Worm (Caenorhabditis elegans) whole organism, young adult: ENCODE results near the gene fbxc-28.
"Not testable (repeated sequence)": the region's sequence is repeated elsewhere in the genome, so short reads cannot be mapped to it uniquely, and the experiment has no call there.

Experiments
- F10E7.11 ChIP-seq: sonication (generic microtip); optimal IDR thresholded peaks from 2 replicates; lab custom pipeline; 2017; ENCODE audit warnings: mild to moderate bottlenecking, missing genetic modification characterization, moderate library complexity, missing compliant biosample characterization
- F22D6.2 ChIP-seq: sonication (generic microtip); optimal IDR thresholded peaks from 2 replicates; lab custom pipeline; 2016; ENCODE audit warnings: mild to moderate bottlenecking, missing genetic modification characterization, missing compliant biosample characterization
- F33H1.4 ChIP-seq: fragments of 200-800 bp; sonication (Bioruptor generic); IDR thresholded peaks from 2 replicates; pipeline ENCODE4 v1.3.6; 2022; ENCODE audit warnings: missing genetic modification reagents, missing genetic modification characterization, missing compliant biosample characterization
- F39B2.1 ChIP-seq: fragments of 200-800 bp; sonication (Bioruptor generic); IDR thresholded peaks from 2 replicates; pipeline ENCODE4 v1.3.6; 2022; ENCODE audit warnings: missing genetic modification reagents, missing genetic modification characterization, missing compliant biosample characterization
- F57A8.1 ChIP-seq: fragments of 200-800 bp; sonication (Bioruptor generic); optimal IDR thresholded peaks from 2 replicates; lab custom pipeline; 2018; ENCODE audit warnings: mild to moderate bottlenecking, missing genetic modification characterization, moderate library complexity, missing compliant biosample characterization
- F57C9.4 ChIP-seq: sonication (generic microtip); optimal IDR thresholded peaks from 2 replicates; lab custom pipeline; 2017; ENCODE audit warnings: mild to moderate bottlenecking, missing genetic modification characterization, missing compliant biosample characterization
- Y53G8AR.9 ChIP-seq: fragments of 200-800 bp; sonication (Bioruptor generic); conservative IDR thresholded peaks from 2 replicates; pipeline ENCODE4 v1.3.6; 2022; ENCODE audit warnings: missing genetic modification reagents, missing genetic modification characterization, missing compliant biosample characterization
- Y95B8A.8 ChIP-seq: fragments of 200-800 bp; sonication (Bioruptor generic); IDR thresholded peaks from 2 replicates; pipeline ENCODE4 v1.3.6; 2022; ENCODE audit warnings: missing genetic modification reagents, missing genetic modification characterization, missing compliant biosample characterization
- atf-7 ChIP-seq: sonication (generic microtip); optimal IDR thresholded peaks from 2 replicates; lab custom pipeline; 2017; ENCODE audit warnings: mild to moderate bottlenecking, missing genetic modification characterization, missing compliant biosample characterization
- attf-6 ChIP-seq: fragments of 200-800 bp; sonication (Bioruptor generic); IDR thresholded peaks from 2 replicates; pipeline ENCODE4 v1.3.6; 2022; ENCODE audit warnings: missing genetic modification reagents, missing genetic modification characterization, missing compliant biosample characterization
- ccch-3 ChIP-seq: fragments of 200-800 bp; sonication (Bioruptor generic); optimal IDR thresholded peaks from 2 replicates; lab custom pipeline; 2018; ENCODE audit warnings: mild to moderate bottlenecking, missing genetic modification characterization, missing compliant biosample characterization
- ceh-91 ChIP-seq: fragments of 200-800 bp; sonication (Bioruptor generic); IDR thresholded peaks from 2 replicates; pipeline ENCODE4 v1.3.6; 2022; ENCODE audit warnings: missing genetic modification reagents, missing genetic modification characterization, missing compliant biosample characterization
- dox-1 ChIP-seq: fragments of 200-800 bp; sonication (Bioruptor generic); IDR thresholded peaks from 2 replicates; pipeline ENCODE4 v1.3.6; 2022; ENCODE audit warnings: missing genetic modification reagents, missing genetic modification characterization, missing compliant biosample characterization
- dpff-1 ChIP-seq: sonication (generic microtip); optimal IDR thresholded peaks from 2 replicates; lab custom pipeline; 2017; ENCODE audit warnings: mild to moderate bottlenecking, missing genetic modification characterization, missing compliant biosample characterization
- efl-1 ChIP-seq: fragments of 150-350 bp; optimal IDR thresholded peaks from 2 replicates; lab custom pipeline; 2014; ENCODE audit warnings: missing biosample characterization, missing genetic modification reagents, missing genetic modification characterization
- him-1 ChIP-seq: sonication (generic microtip); optimal IDR thresholded peaks from 2 replicates; lab custom pipeline; 2016; ENCODE audit warnings: missing genotype, missing genetic modification reagents, missing genetic modification characterization, missing compliant biosample characterization
- hmg-1.2 ChIP-seq: fragments of 200-800 bp; sonication (Bioruptor generic); IDR thresholded peaks from 2 replicates; pipeline ENCODE4 v1.3.6; 2022; ENCODE audit warnings: missing genetic modification reagents, missing genetic modification characterization, missing compliant biosample characterization
- let-607 ChIP-seq, 2 experiments: fragments of 200-800 bp in 1 of 2; sonication (Bioruptor generic) in 1 of 2; sonication (generic microtip) in 1 of 2; optimal IDR thresholded peaks; 2 replicates each; lab custom pipeline; 2016 to 2018; ENCODE audit warnings: mild to moderate bottlenecking in 2 of 2, missing compliant biosample characterization in 2 of 2, missing genetic modification characterization in 2 of 2, moderate library complexity in 2 of 2, missing genotype in 1 of 2
- lin-26 ChIP-seq: fragments of 200-800 bp; sonication (Bioruptor generic); IDR thresholded peaks from 2 replicates; pipeline ENCODE4 v1.3.6; 2022; ENCODE audit warnings: missing genetic modification reagents, missing genetic modification characterization, missing compliant biosample characterization
- lsy-27 ChIP-seq: sonication (generic microtip); optimal IDR thresholded peaks from 2 replicates; lab custom pipeline; 2017; ENCODE audit warnings: missing genetic modification characterization, mild to moderate bottlenecking, missing compliant biosample characterization, antibody characterized with exemption, missing genotype, borderline replicate concordance; ENCODE audit not compliant: insufficient read depth
- mel-28 ChIP-seq: sonication (generic microtip); optimal IDR thresholded peaks from 2 replicates; lab custom pipeline; 2016; ENCODE audit warnings: borderline replicate concordance, mild to moderate bottlenecking, missing genetic modification characterization, missing compliant biosample characterization
- nfya-2 ChIP-seq: fragments of 200-800 bp; sonication (Bioruptor generic); IDR thresholded peaks from 2 replicates; pipeline ENCODE4 v1.3.6; 2022; ENCODE audit warnings: missing genetic modification reagents, missing genetic modification characterization, missing compliant biosample characterization
- nfyb-1 ChIP-seq: fragments of 200-800 bp; sonication (Bioruptor generic); IDR thresholded peaks from 2 replicates; pipeline ENCODE4 v1.3.6; 2022; ENCODE audit warnings: missing genetic modification reagents, missing genetic modification characterization, missing compliant biosample characterization
- rcor-1 ChIP-seq: fragments of 200-800 bp; sonication (Bioruptor generic); IDR thresholded peaks from 2 replicates; pipeline ENCODE4 v1.3.6; 2022; ENCODE audit warnings: missing genetic modification reagents, missing genetic modification characterization, missing compliant biosample characterization
- rec-8 ChIP-seq, 2 experiments: sonication (generic microtip); optimal IDR thresholded peaks; 2 replicates each; lab custom pipeline; 2016; ENCODE audit warnings: mild to moderate bottlenecking in 2 of 2, missing genetic modification characterization in 2 of 2, missing genetic modification reagents in 2 of 2, missing genotype in 2 of 2, missing biosample characterization in 1 of 2, missing compliant biosample characterization in 1 of 2, moderate library complexity in 1 of 2
- sdz-38 ChIP-seq: sonication (generic microtip); optimal IDR thresholded peaks from 2 replicates; lab custom pipeline; 2016; ENCODE audit warnings: missing genotype, missing genetic modification characterization, missing compliant biosample characterization
- somi-1 ChIP-seq: fragments of 200-800 bp; sonication (Bioruptor generic); optimal IDR thresholded peaks from 2 replicates; lab custom pipeline; 2018; ENCODE audit warnings: mild to moderate bottlenecking, missing genetic modification characterization, missing compliant biosample characterization
- tbx-9 ChIP-seq: sonication (generic microtip); optimal IDR thresholded peaks from 2 replicates; lab custom pipeline; 2016; ENCODE audit warnings: borderline replicate concordance, missing genetic modification characterization, inconsistent platforms, missing compliant biosample characterization

fbxc-28 gene

DNA sequence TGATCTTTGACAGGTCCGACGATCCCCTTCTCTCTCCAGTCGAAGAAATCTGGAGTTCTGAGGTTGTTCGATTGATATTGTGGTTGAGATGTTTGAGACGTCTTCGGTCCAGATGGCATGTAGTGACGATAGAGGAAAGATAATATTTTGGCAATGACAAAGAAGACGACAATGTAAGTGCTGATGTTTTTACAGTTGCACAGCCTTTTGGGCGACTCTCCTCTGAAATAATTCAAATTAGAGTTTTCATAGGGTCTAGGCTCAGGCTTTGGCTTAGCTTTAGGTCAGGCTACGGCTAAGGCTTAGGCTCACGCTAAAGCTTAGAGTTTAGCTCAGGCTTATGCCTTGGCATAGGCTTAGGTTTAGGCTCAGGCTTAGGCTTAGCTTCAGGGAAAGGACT, 38.3 kb downstream of the fbxc-28 start, which contains the start of gene C32B5.13:
C32B5.13 (minus strand) TSS at position 101 of the 400 bp plus-strand sequence.
- no peak for TF ChIP-seq Y53G8AR.9 (GFP tag; lab: Robert Waterston, UW)
- 0 out of 2 replicates have a peak, but pooled peaks have one; percentile 24 for TF ChIP-seq lin-26
- TF ChIP-seq him-1 (tag; lab: Kevin White, UChicago), result no peak

- not testable (repeated sequence) for TF ChIP-seq somi-1; rec-8 (tag; optimal IDR thresholded peaks at IDR 0.05; lab: Kevin White, UChicago); nfya-2 (GFP tag; lab: Robert Waterston, UW)
- TF ChIP-seq, all 124 proteins: peak for 0; not testable (repeated sequence) for 124
Observed at ce11 chrII:966962-967361, 43.3 kb downstream of the fbxc-28 start, which contains the start of gene fbxc-18. fbxc-18 (minus strand) TSS chrII:967062.

- not testable (repeated sequence) for TF ChIP-seq let-607 (tag; optimal IDR thresholded peaks at IDR 0.05; lab: Kevin White, UChicago); F57A8.1 (GFP tag; lab: Kevin White, UChicago); sdz-38
Observed at ce11 chrII:968106-968505, 44.5 kb downstream of the fbxc-28 start, which contains the start of gene C32B5.6. C32B5.6 (plus strand) TSS chrII:968406.

DNA sequence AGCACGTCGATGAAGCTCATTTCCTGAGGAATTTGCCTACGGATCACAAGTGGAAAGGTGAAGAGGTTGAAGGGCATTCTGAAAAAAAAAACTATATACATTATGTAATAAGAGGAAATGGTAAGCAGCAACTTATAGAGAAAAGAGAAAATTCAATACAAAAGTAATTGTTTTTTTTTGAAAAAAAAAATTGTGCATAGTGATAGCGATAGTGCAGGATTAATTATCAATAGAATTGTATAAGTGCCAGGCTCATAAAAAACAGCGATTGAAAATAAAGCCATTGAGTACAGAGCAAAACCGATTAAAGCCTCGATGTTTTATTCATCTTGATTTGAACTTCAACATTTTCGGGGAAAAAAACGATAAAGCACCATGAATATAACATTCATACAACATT, 49.2 kb downstream of the fbxc-28 start, which contains the start of gene C32B5.15:
C32B5.15 (minus strand) TSS at position 101 of the 400 bp plus-strand sequence.
- TF ChIP-seq tbx-9 (tag; lab: Kevin White, UChicago) (no peak), F10E7.11 (no peak)
- TF ChIP-seq, all 124 proteins: peak for 0

- TF ChIP-seq rcor-1 (GFP tag; lab: Robert Waterston, UW) (no peak), F39B2.1 (GFP tag; lab: Robert Waterston, UW) (no peak), atf-7 (tag; lab: Kevin White, UChicago) (no peak), dpff-1 (no peak), attf-6 (GFP tag; lab: Robert Waterston, UW) (no peak), dox-1 (no peak), efl-1 (GFP tag; lab: Kevin White, UChicago) (no peak), Y95B8A.8 (no peak), ccch-3 (GFP tag; lab: Kevin White, UChicago) (no peak), ceh-91 (GFP tag; lab: Robert Waterston, UW) (no peak), hmg-1.2 (GFP tag; lab: Robert Waterston, UW) (no peak), mel-28 (tag; lab: Kevin White, UChicago) (no peak), nfyb-1 (GFP tag; lab: Robert Waterston, UW) (no peak), him-1 (tag; lab: Kevin White, UChicago) (no peak), F33H1.4 (no peak), F22D6.2 (tag; lab: Kevin White, UChicago) (no peak), lsy-27 (no peak), F57C9.4 (tag; lab: Kevin White, UChicago) (no peak)
Observed at ce11 chrII:973999-974398, 50.4 kb downstream of the fbxc-28 start, which contains the start of gene fbxc-14. fbxc-14 (plus strand) TSS chrII:974299.
